Worm (Caenorhabditis elegans): ENCODE results near the gene hsp-25.

DNA sequence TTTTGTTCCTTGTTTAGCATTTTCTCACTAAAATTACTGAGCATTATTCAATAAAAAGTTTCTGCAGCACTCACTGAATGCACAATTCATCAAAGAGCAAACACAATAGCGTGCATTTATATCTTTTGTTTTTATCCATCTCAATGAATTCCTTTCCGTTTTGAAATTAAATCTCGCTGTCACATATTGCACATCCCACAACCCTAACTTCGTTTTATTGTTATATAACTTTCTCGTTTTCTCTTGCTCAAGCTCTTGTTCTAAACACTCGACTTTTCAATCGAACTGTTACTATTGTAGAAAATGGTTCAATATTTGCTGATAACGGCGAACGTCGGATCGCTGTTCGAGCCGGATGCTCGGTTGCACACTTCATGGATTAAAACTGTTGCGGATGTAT is 8.3 kb downstream of the hsp-25 start, which contains the start of gene ipp-5:
- TF ChIP-seq flt-1 (GFP tag; IDR thresholded peaks at IDR 0.05) (no peak), med-1 (GFP tag; optimal IDR thresholded peaks at IDR 0.05; ENCODE audit: insufficient read depth) (no peak)

Measured in whole organism, midembryonic.